Worm (Caenorhabditis elegans) whole organism, L2 larva: Measurements from ENCODE around the gene W03C9.2.

ENCODE experiments used
- ama-1 ChIP-seq: fragments of 150-350 bp; optimal IDR thresholded peaks from 2 replicates; lab custom pipeline; 2018; ENCODE audit warnings: inconsistent platforms
- dmd-4 ChIP-seq: sonication (generic microtip); optimal IDR thresholded peaks from 2 replicates; lab custom pipeline; 2017; ENCODE audit warnings: missing biosample characterization, missing genetic modification characterization
- lin-39 ChIP-seq: fragments of 150-350 bp; optimal IDR thresholded peaks from 2 replicates; lab custom pipeline; 2014; ENCODE audit warnings: missing biosample characterization, missing genetic modification reagents, missing genetic modification characterization
- mab-5 ChIP-seq: fragments of 150-350 bp; optimal IDR thresholded peaks from 2 replicates; lab custom pipeline; 2014; ENCODE audit warnings: missing biosample characterization, missing genetic modification characterization
- nhr-12 ChIP-seq: fragments of 150-350 bp; optimal IDR thresholded peaks from 2 replicates; lab custom pipeline; 2014; ENCODE audit warnings: missing biosample characterization, missing genetic modification characterization
- sma-9 ChIP-seq, 2 experiments: fragments of 150-350 bp in 1 of 2; sonication (generic microtip) in 1 of 2; optimal IDR thresholded peaks; 2 replicates each; lab custom pipeline; 2014 to 2016; ENCODE audit warnings: missing genetic modification characterization in 2 of 2, mild to moderate bottlenecking in 1 of 2, missing biosample characterization in 1 of 2, missing compliant biosample characterization in 1 of 2, missing genetic modification reagents in 1 of 2, moderate library complexity in 1 of 2
- unc-55 ChIP-seq: fragments of 150-350 bp; sonication (generic microtip); optimal IDR thresholded peaks from 3 replicates; lab custom pipeline; 2014; ENCODE audit warnings: missing biosample characterization, missing genetic modification reagents, missing genetic modification characterization
- unc-62 ChIP-seq: fragments of 150-350 bp; optimal IDR thresholded peaks from 2 replicates; lab custom pipeline; 2014; ENCODE audit warnings: missing biosample characterization, missing genetic modification reagents, missing genetic modification characterization
- ztf-4 ChIP-seq: fragments of 150-350 bp; optimal IDR thresholded peaks from 2 replicates; lab custom pipeline; 2014; ENCODE audit warnings: missing biosample characterization, missing genetic modification characterization

DNA sequence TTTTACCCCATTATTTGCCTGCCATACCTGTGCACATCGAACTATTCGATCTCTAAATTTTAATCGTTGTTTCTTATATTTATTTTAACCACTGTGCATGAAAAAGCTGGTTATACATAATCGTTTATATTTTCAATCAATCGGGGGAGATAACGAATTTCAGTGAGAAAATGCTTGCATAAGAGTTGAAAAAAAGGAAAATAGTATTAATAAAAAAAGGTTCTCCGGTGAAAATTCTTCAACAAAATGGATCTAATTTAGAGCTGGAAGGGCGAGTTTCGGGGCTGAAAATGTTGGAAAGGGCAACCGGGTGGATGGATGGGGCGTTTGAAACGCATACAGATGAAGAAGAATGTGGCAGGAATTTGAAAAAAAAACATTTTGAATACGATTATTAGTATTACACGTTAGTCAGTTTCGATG lies 44.6 kb upstream of the W03C9.2 start:
- TF ChIP-seq sma-9 (GFP tag; optimal IDR thresholded peaks at IDR 0.05; lab: Kevin White, UChicago) = no peak
- TF ChIP-seq sma-9 (tag; optimal IDR thresholded peaks at IDR 0.05; lab: Kevin White, UChicago) = no peak
- no peak for TF ChIP-seq ztf-4 (tag; lab: Kevin White, UChicago)
- TF ChIP-seq ama-1 = no peak
- no peak for TF ChIP-seq unc-55 (GFP tag; lab: Kevin White, UChicago)
- TF ChIP-seq dmd-4 = no peak
- no peak for TF ChIP-seq nhr-12 (tag; lab: Kevin White, UChicago)
- no peak for TF ChIP-seq unc-62
- TF ChIP-seq mab-5 = no peak
- TF ChIP-seq lin-39 (tag; lab: Kevin White, UChicago) = no peak
